Worm (Caenorhabditis elegans) whole organism, L4 larva: ENCODE measurements around the gene F26D2.16.

Experiments
- R02D3.7 ChIP-seq: fragments of 150-350 bp; sonication (generic microtip); optimal IDR thresholded peaks from 3 replicates; lab custom pipeline; 2014; ENCODE audit warnings: missing biosample characterization, missing genetic modification characterization
- T20F7.1 ChIP-seq: fragments of 200-800 bp; sonication (Bioruptor generic); optimal IDR thresholded peaks from 2 replicates; lab custom pipeline; 2018; ENCODE audit warnings: mild to moderate bottlenecking, missing genetic modification characterization, missing compliant biosample characterization
- Y75B8A.6 ChIP-seq: fragments of 200-800 bp; sonication (Bioruptor generic); IDR thresholded peaks from 2 replicates; pipeline ENCODE4 v1.3.6; 2022; ENCODE audit warnings: missing genetic modification reagents, missing genetic modification characterization, missing compliant biosample characterization
- ZK546.5 ChIP-seq, 2 experiments: sonication (generic microtip); optimal IDR thresholded peaks; 2 replicates each; lab custom pipeline; 2017; ENCODE audit warnings: missing biosample characterization in 2 of 2, missing genetic modification characterization in 2 of 2
- aha-1 ChIP-seq: fragments of 150-350 bp; peaks from one replicate; lab custom pipeline; 2014; ENCODE audit warnings: missing biosample characterization, missing genetic modification characterization
- aly-2 ChIP-seq: sonication (generic microtip); optimal IDR thresholded peaks from 2 replicates; lab custom pipeline; 2018; ENCODE audit warnings: missing biosample characterization, missing genetic modification characterization
- attf-4 ChIP-seq: sonication (generic microtip); optimal IDR thresholded peaks from 3 replicates; lab custom pipeline; 2017; ENCODE audit warnings: missing biosample characterization, missing genetic modification characterization
- ceh-20 ChIP-seq: fragments of 200-800 bp; sonication (Bioruptor generic); IDR thresholded peaks from 2 replicates; pipeline ENCODE4 v1.3.6; 2022; ENCODE audit warnings: missing genetic modification reagents, missing genetic modification characterization, missing compliant biosample characterization
- ceh-44 ChIP-seq: fragments of 200-800 bp; sonication (Bioruptor generic); IDR thresholded peaks from 2 replicates; pipeline ENCODE4 v1.3.6; 2022; ENCODE audit warnings: missing genetic modification reagents, missing genetic modification characterization, missing compliant biosample characterization
- ceh-62 ChIP-seq: sonication (generic microtip); optimal IDR thresholded peaks from 2 replicates; lab custom pipeline; 2017; ENCODE audit warnings: missing biosample characterization, missing genetic modification characterization
- ceh-82 ChIP-seq: sonication (generic microtip); optimal IDR thresholded peaks from 2 replicates; lab custom pipeline; 2017; ENCODE audit warnings: missing biosample characterization, missing genetic modification characterization
- cey-2 ChIP-seq: sonication (generic microtip); optimal IDR thresholded peaks from 3 replicates; lab custom pipeline; 2017; ENCODE audit warnings: missing genetic modification characterization, mild to moderate bottlenecking, missing compliant biosample characterization, antibody characterized with exemption, borderline replicate concordance; ENCODE audit not compliant: insufficient read depth
- daf-8 ChIP-seq: fragments of 200-800 bp; sonication (Bioruptor generic); IDR thresholded peaks from 2 replicates; pipeline ENCODE4 v1.3.6; 2022; ENCODE audit warnings: missing genetic modification characterization, missing compliant biosample characterization
- duxl-1 ChIP-seq: sonication (generic microtip); optimal IDR thresholded peaks from 2 replicates; lab custom pipeline; 2016; ENCODE audit warnings: mild to moderate bottlenecking, missing genetic modification characterization, moderate library complexity, missing compliant biosample characterization; ENCODE audit not compliant: poor library complexity
- egl-27 ChIP-seq: sonication (generic microtip); optimal IDR thresholded peaks from 3 replicates; lab custom pipeline; 2017; ENCODE audit warnings: missing biosample characterization, missing genetic modification reagents, missing genetic modification characterization
- gei-8 ChIP-seq: fragments of 200-800 bp; sonication (Bioruptor generic); optimal IDR thresholded peaks from 2 replicates; lab custom pipeline; 2018; ENCODE audit warnings: mild to moderate bottlenecking, missing genetic modification characterization, missing compliant biosample characterization
- hlh-11 ChIP-seq: fragments of 200-800 bp; sonication (Bioruptor generic); optimal IDR thresholded peaks from 2 replicates; lab custom pipeline; 2018; ENCODE audit warnings: mild to moderate bottlenecking, missing genetic modification characterization, missing compliant biosample characterization
- hlh-30 ChIP-seq: sonication (generic microtip); optimal IDR thresholded peaks from 2 replicates; lab custom pipeline; 2017; ENCODE audit warnings: antibody characterized with exemption, mild to moderate bottlenecking, missing genetic modification characterization, missing compliant biosample characterization; ENCODE audit not compliant: insufficient read depth
- lin-38 ChIP-seq: fragments of 200-800 bp; sonication (Bioruptor generic); IDR thresholded peaks from 2 replicates; pipeline ENCODE4 v1.3.6; 2022; ENCODE audit warnings: missing genetic modification reagents, missing genetic modification characterization, missing compliant biosample characterization
- lin-39 ChIP-seq: fragments of 150-350 bp; optimal IDR thresholded peaks from 2 replicates; lab custom pipeline; 2014; ENCODE audit warnings: missing biosample characterization, missing genetic modification reagents, missing genetic modification characterization
- madf-5 ChIP-seq, 2 experiments: fragments of 200-800 bp; sonication (Bioruptor generic); IDR thresholded peaks; 2 replicates each; pipeline ENCODE4 v1.3.6; 2022; ENCODE audit warnings: missing compliant biosample characterization in 2 of 2, missing genetic modification characterization in 2 of 2
- madf-9 ChIP-seq: fragments of 200-800 bp; sonication (Bioruptor generic); conservative IDR thresholded peaks from 2 replicates; pipeline ENCODE4 v1.3.6; 2022; ENCODE audit warnings: missing genetic modification reagents, missing genetic modification characterization, missing compliant biosample characterization
- mdl-1 ChIP-seq, 2 experiments: fragments of 150-350 bp in 1 of 2; sonication (generic microtip) in 1 of 2; optimal IDR thresholded peaks; 2 replicates each; lab custom pipeline; 2014 to 2017; ENCODE audit warnings: missing biosample characterization in 2 of 2, missing genetic modification characterization in 2 of 2
- mdt-29 ChIP-seq: fragments of 200-800 bp; sonication (Bioruptor generic); IDR thresholded peaks from 2 replicates; pipeline ENCODE4 v1.3.6; 2022; ENCODE audit warnings: missing genetic modification reagents, missing genetic modification characterization, missing compliant biosample characterization
- mep-1 ChIP-seq: fragments of 150-350 bp; sonication (generic microtip); optimal IDR thresholded peaks from 3 replicates; lab custom pipeline; 2014; ENCODE audit warnings: missing biosample characterization, missing genetic modification characterization
- mes-2 ChIP-seq: sonication (generic microtip); optimal IDR thresholded peaks from 2 replicates; lab custom pipeline; 2016; ENCODE audit warnings: missing genotype, mild to moderate bottlenecking, missing genetic modification characterization, missing compliant biosample characterization; ENCODE audit not compliant: poor library complexity, severe bottlenecking
- mxl-2 ChIP-seq: fragments of 200-800 bp; sonication (Bioruptor generic); conservative IDR thresholded peaks from 2 replicates; pipeline ENCODE4 v1.3.6; 2022; ENCODE audit warnings: missing genetic modification reagents, missing genetic modification characterization, missing compliant biosample characterization
- nhr-11 ChIP-seq: fragments of 150-350 bp; optimal IDR thresholded peaks from 2 replicates; lab custom pipeline; 2014; ENCODE audit warnings: missing biosample characterization, missing genetic modification characterization
- nhr-41 ChIP-seq: fragments of 200-800 bp; sonication (Bioruptor generic); IDR thresholded peaks from 2 replicates; pipeline ENCODE4 v1.3.6; 2022; ENCODE audit warnings: missing genetic modification reagents, missing genetic modification characterization, missing compliant biosample characterization
- nhr-42 ChIP-seq: fragments of 200-800 bp; sonication (Bioruptor generic); IDR thresholded peaks from 2 replicates; pipeline ENCODE4 v1.3.6; 2022; ENCODE audit warnings: missing genetic modification characterization, missing compliant biosample characterization
- nhr-76 ChIP-seq: fragments of 150-350 bp; optimal IDR thresholded peaks from 2 replicates; lab custom pipeline; 2014; ENCODE audit warnings: missing biosample characterization, missing genetic modification characterization
- unc-130 ChIP-seq: sonication (generic microtip); optimal IDR thresholded peaks from 2 replicates; lab custom pipeline; 2016; ENCODE audit warnings: missing genetic modification reagents, missing genetic modification characterization, missing compliant biosample characterization
- unc-62 ChIP-seq, 3 experiments: fragments of 150-350 bp in 1 of 3; sonication (generic microtip); optimal IDR thresholded peaks in 2 of 3; peaks in 1 of 3; 1 replicate in 1 of 3; 2 replicates in 2 of 3; lab custom pipeline; 2014 to 2017; ENCODE audit warnings: missing biosample characterization in 3 of 3, missing genetic modification characterization in 3 of 3, missing genetic modification reagents in 3 of 3, missing genotype in 1 of 3
- zfp-2 ChIP-seq: sonication (generic microtip); optimal IDR thresholded peaks from 2 replicates; lab custom pipeline; 2016; ENCODE audit warnings: mild to moderate bottlenecking, missing genetic modification characterization, missing compliant biosample characterization
- zip-2 ChIP-seq: fragments of 150-350 bp; optimal IDR thresholded peaks from 2 replicates; lab custom pipeline; 2014; ENCODE audit warnings: missing biosample characterization, missing genetic modification characterization
- ztf-7 ChIP-seq: fragments of 150-350 bp; optimal IDR thresholded peaks from 2 replicates; lab custom pipeline; 2014; ENCODE audit warnings: missing biosample characterization, missing genetic modification characterization

Gene F26D2.16

ce11 chrV:16424428-16424827 is 4.8 kb upstream of the F26D2.16 start, which contains the start of gene srw-29:
Gene srw-29, minus strand, starts transcription at chrV:16424528.
- TF ChIP-seq T20F7.1 (GFP tag; lab: Kevin White, UChicago) (no peak), unc-62 (GFP tag; optimal IDR thresholded peaks at IDR 0.05 in 1 of 2; lab: Kevin White, UChicago) (no peak), unc-62 (tag; optimal IDR thresholded peaks at IDR 0.05; lab: Kevin White, UChicago) (no peak), egl-27 (tag; lab: Kevin White, UChicago) (no peak), lin-38 (GFP tag; lab: Robert Waterston, UW) (no peak), ceh-62 (no peak), nhr-76 (tag; lab: Kevin White, UChicago) (no peak), R02D3.7 (tag; lab: Kevin White, UChicago) (no peak), nhr-11 (tag; lab: Kevin White, UChicago) (no peak), duxl-1 (tag; lab: Kevin White, UChicago) (no peak), mdl-1 (tag; optimal IDR thresholded peaks at IDR 0.05; lab: Kevin White, UChicago) (no peak)
- TF ChIP-seq, all 104 proteins: peak for 0

ce11 chrV:16420696-16421095 is 1.0 kb upstream of the F26D2.16 start, which contains the start of gene srw-48:
Gene srw-48, plus strand, starts transcription at chrV:16420996.
- TF ChIP-seq hlh-11 (tag; lab: Kevin White, UChicago) (no peak), mes-2 (no peak), madf-9 (GFP tag; lab: Robert Waterston, UW) (no peak), aly-2 (tag; lab: Kevin White, UChicago) (no peak)

ce11 chrV:16417014-16417413 is 2.7 kb downstream of the F26D2.16 start, which contains the start of gene str-55:
Gene str-55, minus strand, starts transcription at chrV:16417114.
- no peak for TF ChIP-seq gei-8 (GFP tag; lab: Kevin White, UChicago)
- TF ChIP-seq madf-5 (GFP tag; IDR thresholded peaks at IDR 0.05; lab: Robert Waterston, UW) = no peak
- TF ChIP-seq zfp-2 (tag; lab: Kevin White, UChicago) = no peak
- no peak for TF ChIP-seq mep-1 (tag; lab: Kevin White, UChicago)
- no peak for TF ChIP-seq ztf-7 (tag; lab: Kevin White, UChicago)
- no peak for TF ChIP-seq mdt-29 (GFP tag; lab: Robert Waterston, UW)
- TF ChIP-seq lin-39 = no peak
- TF ChIP-seq Y75B8A.6 (GFP tag; lab: Robert Waterston, UW) = no peak
- no peak for TF ChIP-seq hlh-30 (tag; lab: Kevin White, UChicago)
- no peak for TF ChIP-seq nhr-41
- no peak for TF ChIP-seq unc-130 (GFP tag; lab: Kevin White, UChicago)
- TF ChIP-seq ZK546.5 (tag; optimal IDR thresholded peaks at IDR 0.05; lab: Kevin White, UChicago) = no peak
- TF ChIP-seq ceh-44 (GFP tag; lab: Robert Waterston, UW) = no peak
- TF ChIP-seq ceh-20 (GFP tag; lab: Robert Waterston, UW) = no peak
- TF ChIP-seq cey-2 = no peak
- no peak for TF ChIP-seq ceh-82 (tag; lab: Kevin White, UChicago)
- TF ChIP-seq nhr-42 = no peak
- no peak for TF ChIP-seq zip-2 (tag; lab: Kevin White, UChicago)
- TF ChIP-seq, all 104 proteins: peak for 0

- TF ChIP-seq daf-8 (GFP tag; lab: Robert Waterston, UW) = no peak
- TF ChIP-seq unc-62 (GFP tag; optimal IDR thresholded peaks at IDR 0.05 in 1 of 2; lab: Kevin White, UChicago) = peak in 1 of 2 experiments; percentile 60
- no peak for TF ChIP-seq unc-62 (tag; optimal IDR thresholded peaks at IDR 0.05; lab: Kevin White, UChicago)
- TF ChIP-seq mxl-2 (GFP tag; lab: Robert Waterston, UW) = 0 out of 2 replicates have a peak, but pooled peaks have one; percentile 11
- TF ChIP-seq attf-4 (tag; lab: Kevin White, UChicago) = no peak
- TF ChIP-seq aha-1 = peak; percentile 78
Observed at ce11 chrV:16410521-16410920, 9.1 kb downstream of the F26D2.16 start, which contains the start of gene srh-145. Gene srh-145, plus strand, starts transcription at chrV:16410713.
